Worm (Caenorhabditis elegans) whole organism, dauer: ENCODE results near the gene C44H4.8.
A peak's percentile ranks its signal among the peaks of the same experiment; 100 is the strongest.

ENCODE experiments used
- unc-62 ChIP-seq: sonication (generic microtip); optimal IDR thresholded peaks from 2 replicates; lab custom pipeline; 2017; ENCODE audit warnings: missing biosample characterization, missing genetic modification reagents, missing genetic modification characterization

The C44H4.8 gene

ce11 chrX:14594825-14595224 is at the start of gene C44H4.8:
C44H4.8 (plus strand) TSS chrX:14595125.
- no peak for TF ChIP-seq unc-62 (GFP tag; lab: Kevin White, UChicago)

ce11 chrX:14545543-14545942 is 49.4 kb upstream of the C44H4.8 start, which contains the start of gene enri-2:
enri-2 (plus strand) TSS chrX:14545843.
- TF ChIP-seq unc-62 (GFP tag; lab: Kevin White, UChicago) = no peak

ce11 chrX:14549709-14550199 is 45.2 kb upstream of the C44H4.8 start, which contains the start of gene ram-5:
ram-5 (plus strand) TSS chrX:14550149.
- no peak for TF ChIP-seq unc-62 (GFP tag; lab: Kevin White, UChicago)

DNA sequence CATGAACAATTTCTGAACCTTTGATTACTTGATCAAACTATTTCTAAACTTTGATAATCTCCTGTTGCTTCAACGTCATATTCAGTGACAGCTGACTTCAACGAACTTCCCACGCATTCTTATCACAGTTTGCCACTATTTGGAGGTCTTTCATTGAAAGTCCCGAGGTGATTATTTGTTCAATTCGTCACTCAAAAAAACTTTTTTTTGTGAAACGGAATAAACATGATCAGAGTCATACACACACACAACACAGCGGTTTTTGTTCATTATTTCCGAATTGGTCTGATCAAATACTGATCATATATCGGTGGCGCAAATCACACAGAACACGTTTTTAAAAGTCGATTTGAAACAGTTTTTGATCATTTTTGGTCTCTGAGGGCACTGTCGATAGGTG is 38.5 kb upstream of the C44H4.8 start:
- no peak for TF ChIP-seq unc-62 (GFP tag; lab: Kevin White, UChicago)

DNA sequence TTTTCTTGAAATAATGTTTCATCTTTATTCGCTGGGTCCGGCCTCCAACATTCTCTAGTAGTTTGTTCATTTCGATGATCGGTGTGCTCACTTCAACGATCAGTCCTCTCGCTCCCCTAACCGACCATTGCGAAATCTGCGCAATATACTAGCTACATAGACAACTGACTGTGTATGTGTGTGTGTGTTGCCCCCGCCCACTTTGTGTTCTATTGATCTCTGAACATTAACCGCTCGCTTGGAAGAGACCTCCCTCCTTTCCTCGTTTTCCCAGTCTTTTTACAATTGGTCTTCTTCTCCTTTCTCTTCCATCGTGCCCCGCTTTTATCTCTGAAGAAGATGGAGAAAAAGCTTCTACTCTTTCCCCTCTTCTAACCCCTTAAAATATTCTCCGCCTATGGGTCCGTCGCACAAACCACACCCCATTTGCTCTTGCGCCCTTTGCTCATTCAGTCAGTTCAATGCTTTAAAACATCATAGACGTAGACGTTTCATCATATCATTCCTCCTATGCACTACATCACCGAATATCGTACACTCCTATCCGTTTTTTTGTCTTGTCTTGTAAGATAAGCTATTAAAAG is 37.5 kb upstream of the C44H4.8 start:
- TF ChIP-seq unc-62 (GFP tag; lab: Kevin White, UChicago) = no peak

ce11 chrX:14557936-14558554 is 36.9 kb upstream of the C44H4.8 start, which contains the start of gene nhr-3:
nhr-3 (plus strand) TSS chrX:14558504.
- TF ChIP-seq unc-62 (GFP tag; lab: Kevin White, UChicago) = no peak

DNA sequence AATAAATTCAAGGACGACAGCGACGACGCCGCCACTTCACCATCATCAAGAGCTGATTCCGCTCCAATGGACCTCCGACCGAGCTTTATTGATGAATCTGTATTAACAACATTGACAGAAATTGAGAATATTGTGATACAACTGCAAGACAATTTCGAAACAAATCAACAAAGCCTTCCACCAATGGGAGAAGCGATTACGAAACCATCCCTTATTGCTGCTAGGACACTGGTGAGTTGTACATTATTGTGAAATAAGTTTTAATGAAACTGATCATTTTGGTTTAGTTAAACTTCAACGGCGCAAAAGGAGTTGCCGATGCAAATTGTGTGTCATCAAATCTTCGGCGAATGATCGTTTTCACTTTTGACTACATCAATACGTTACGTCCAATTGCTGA is 35.8 kb upstream of the C44H4.8 start:
- no peak for TF ChIP-seq unc-62 (GFP tag; lab: Kevin White, UChicago)

ce11 chrX:14559519-14560296 is 35.2 kb upstream of the C44H4.8 start:
- TF ChIP-seq unc-62 (GFP tag; lab: Kevin White, UChicago) = no peak

DNA sequence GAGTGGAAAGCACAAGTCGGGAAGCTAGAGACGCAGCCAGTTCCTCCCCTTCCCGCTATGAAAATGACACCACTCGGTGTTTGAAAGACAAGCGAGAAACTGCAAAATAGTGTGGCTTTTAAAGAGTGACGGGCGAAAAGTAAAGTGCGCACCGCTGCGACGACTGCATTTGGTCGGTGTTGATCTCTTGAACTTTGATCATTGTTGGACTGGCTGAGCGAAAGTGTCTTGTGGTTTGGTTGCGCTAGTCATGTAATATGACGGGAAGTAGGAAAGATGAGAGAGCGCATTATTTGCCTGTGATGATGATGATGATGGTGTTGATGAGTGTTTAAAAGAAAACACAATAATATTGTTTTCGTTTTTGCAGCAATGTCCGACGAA is 34.6 kb upstream of the C44H4.8 start:
- TF ChIP-seq unc-62 (GFP tag; lab: Kevin White, UChicago) = peak; percentile 47

ce11 chrX:14561416-14561973 is 33.4 kb upstream of the C44H4.8 start:
- no peak for TF ChIP-seq unc-62 (GFP tag; lab: Kevin White, UChicago)

DNA sequence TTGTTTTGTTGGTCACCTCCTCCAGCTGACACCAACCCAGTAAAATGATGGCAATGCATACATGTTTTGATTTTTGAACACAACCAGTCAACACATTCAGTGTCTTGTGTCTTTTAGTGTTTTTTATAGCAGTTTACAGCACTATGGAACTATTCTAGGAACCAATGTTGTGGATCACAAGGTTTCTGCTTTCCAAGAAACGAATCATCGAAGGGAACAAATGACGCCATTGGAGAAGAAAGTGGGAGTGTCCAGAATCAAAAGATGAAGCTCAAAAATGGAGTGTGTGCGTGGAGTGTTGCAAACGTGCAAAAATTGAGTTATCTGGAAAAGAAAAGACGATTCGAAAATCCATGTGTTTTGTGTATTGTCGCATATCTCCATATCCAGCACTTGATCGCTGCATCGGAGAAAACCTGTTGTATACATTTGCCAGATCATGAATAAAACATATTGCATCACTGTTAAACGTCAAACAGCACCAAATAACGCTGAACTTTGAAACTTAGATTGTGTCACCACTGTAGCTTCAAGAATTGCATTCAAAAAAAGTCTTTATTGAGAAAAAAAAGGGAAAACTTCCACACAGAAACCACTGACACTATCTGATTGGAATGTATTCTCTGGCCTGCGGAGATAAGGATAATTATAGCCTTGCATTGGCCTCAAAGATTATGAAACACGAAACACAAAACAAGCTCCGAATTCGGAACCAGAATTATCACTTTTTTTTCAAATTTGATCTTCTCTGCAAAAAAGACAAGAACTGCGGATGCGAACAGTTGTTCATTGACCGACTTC is 32.4 kb upstream of the C44H4.8 start:
- TF ChIP-seq unc-62 (GFP tag; lab: Kevin White, UChicago) = no peak

ce11 chrX:14563818-14564217 is 31.1 kb upstream of the C44H4.8 start:
- no peak for TF ChIP-seq unc-62 (GFP tag; lab: Kevin White, UChicago)

DNA sequence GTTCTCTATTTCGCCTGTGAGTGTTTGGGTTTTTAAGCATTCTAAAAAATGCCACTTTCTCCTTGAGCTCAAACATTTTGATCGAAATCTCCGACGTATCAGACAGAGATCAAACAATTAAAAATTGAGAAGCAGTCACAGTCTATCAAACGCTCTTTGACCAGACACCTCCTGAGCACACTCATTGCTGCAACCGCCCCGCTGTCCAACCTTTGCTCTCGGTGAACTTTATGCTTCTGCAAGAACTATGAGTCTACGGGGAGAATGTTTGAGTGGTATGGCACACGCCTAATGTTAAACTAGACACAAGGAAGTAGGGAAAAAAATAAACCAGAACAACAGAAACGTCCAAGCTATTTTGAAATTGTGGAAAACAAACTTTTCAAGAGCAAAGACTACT is 29.7 kb upstream of the C44H4.8 start:
- TF ChIP-seq unc-62 (GFP tag; lab: Kevin White, UChicago) = no peak

DNA sequence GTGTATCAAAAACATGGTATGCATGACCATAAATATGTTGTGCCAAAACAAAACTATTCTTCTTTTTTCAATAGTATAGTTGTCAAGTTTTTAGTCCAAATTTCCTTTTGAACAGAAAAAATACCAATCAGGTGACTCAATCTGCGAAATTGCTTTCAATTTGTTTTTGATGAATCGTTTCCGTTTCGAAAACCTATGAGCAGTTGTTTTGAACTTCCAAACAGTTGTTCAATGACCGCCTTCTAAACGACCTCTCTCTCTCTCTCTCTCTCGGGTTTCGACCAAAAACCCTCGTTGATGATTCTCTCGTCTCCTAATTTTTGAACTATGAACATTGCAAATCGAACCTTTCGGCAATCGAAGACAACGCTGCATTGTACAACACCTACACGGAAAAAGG is 28.9 kb upstream of the C44H4.8 start:
- no peak for TF ChIP-seq unc-62 (GFP tag; lab: Kevin White, UChicago)

- TF ChIP-seq unc-62 (GFP tag; lab: Kevin White, UChicago) = no peak
Observed at ce11 chrX:14568258-14568763, 26.6 kb upstream of the C44H4.8 start.
